Fruit fly (Drosophila melanogaster): Measurements from ENCODE around the gene Ilp4.

DNA sequence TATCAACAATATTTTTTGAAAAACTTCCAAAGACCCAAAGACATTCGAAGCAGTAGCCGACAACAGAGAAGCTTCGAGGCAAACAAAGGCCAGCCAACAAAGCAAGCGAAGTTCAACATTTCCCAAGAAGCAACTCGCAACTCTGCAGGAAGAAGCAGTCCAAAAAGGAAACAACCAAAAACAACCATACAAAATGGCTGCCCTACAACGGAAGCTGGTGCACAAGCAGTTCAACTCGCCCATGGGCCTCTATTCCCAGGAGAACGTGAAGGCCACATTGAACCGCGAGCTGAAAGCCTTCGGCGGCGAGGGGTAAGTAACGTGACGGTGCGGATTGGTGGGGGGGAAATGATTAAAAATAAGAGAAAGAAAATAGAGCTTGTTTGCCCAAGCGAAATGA, 16.2 kb upstream of the Ilp4 start:
- TF ChIP-seq CG34406 (GFP tag; optimal IDR thresholded peaks at IDR 0.05) (no peak), CG10669 (GFP tag; optimal IDR thresholded peaks at IDR 0.05) (no peak), CG32006 (GFP tag; optimal IDR thresholded peaks at IDR 0.05) (no peak), CG10631 (GFP tag; optimal IDR thresholded peaks at IDR 0.05) (no peak), CG16779 (tag; optimal IDR thresholded peaks at IDR 0.05) (no peak), CG6854 (GFP tag; optimal IDR thresholded peaks at IDR 0.05) (no peak), CG1621 (tag; optimal IDR thresholded peaks at IDR 0.05) (no peak)

Data from whole organism, prepupa.